Worm (Caenorhabditis elegans) whole organism, L4 larva: ENCODE data around the gene srab-13.

Source experiments
- F26F4.8 ChIP-seq: fragments of 200-800 bp; sonication (Bioruptor generic); conservative IDR thresholded peaks from 2 replicates; pipeline ENCODE4 v1.3.6; 2022; ENCODE audit warnings: missing genetic modification characterization, missing compliant biosample characterization
- R02D3.7 ChIP-seq: fragments of 150-350 bp; sonication (generic microtip); optimal IDR thresholded peaks from 3 replicates; lab custom pipeline; 2014; ENCODE audit warnings: missing biosample characterization, missing genetic modification characterization
- Y48G9A.11 ChIP-seq: fragments of 200-800 bp; sonication (Bioruptor generic); IDR thresholded peaks from 2 replicates; pipeline ENCODE4 v1.3.6; 2022; ENCODE audit warnings: missing genetic modification reagents, missing genetic modification characterization, missing compliant biosample characterization
- ZK337.2 ChIP-seq: fragments of 200-800 bp; sonication (Bioruptor generic); IDR thresholded peaks from 2 replicates; pipeline ENCODE4 v1.3.6; 2022; ENCODE audit warnings: missing genetic modification reagents, missing genetic modification characterization, missing compliant biosample characterization
- ZK546.5 ChIP-seq, 2 experiments: sonication (generic microtip); optimal IDR thresholded peaks; 2 replicates each; lab custom pipeline; 2017; ENCODE audit warnings: missing biosample characterization in 2 of 2, missing genetic modification characterization in 2 of 2
- ceh-20 ChIP-seq: fragments of 200-800 bp; sonication (Bioruptor generic); IDR thresholded peaks from 2 replicates; pipeline ENCODE4 v1.3.6; 2022; ENCODE audit warnings: missing genetic modification reagents, missing genetic modification characterization, missing compliant biosample characterization
- ceh-28 ChIP-seq: fragments of 150-350 bp; optimal IDR thresholded peaks from 2 replicates; lab custom pipeline; 2014; ENCODE audit warnings: missing biosample characterization, missing genetic modification reagents, missing genetic modification characterization
- ceh-62 ChIP-seq: sonication (generic microtip); optimal IDR thresholded peaks from 2 replicates; lab custom pipeline; 2017; ENCODE audit warnings: missing biosample characterization, missing genetic modification characterization
- ceh-82 ChIP-seq: sonication (generic microtip); optimal IDR thresholded peaks from 2 replicates; lab custom pipeline; 2017; ENCODE audit warnings: missing biosample characterization, missing genetic modification characterization
- ces-1 ChIP-seq: fragments of 150-350 bp; sonication (generic microtip); optimal IDR thresholded peaks from 4 replicates; lab custom pipeline; 2014; ENCODE audit warnings: missing biosample characterization, missing genetic modification reagents, missing genetic modification characterization
- daf-19 ChIP-seq: fragments of 200-800 bp; sonication (Bioruptor generic); conservative IDR thresholded peaks from 2 replicates; pipeline ENCODE4 v1.3.6; 2022; ENCODE audit warnings: missing genetic modification characterization, missing compliant biosample characterization
- dmd-6 ChIP-seq: fragments of 200-800 bp; sonication (Bioruptor generic); IDR thresholded peaks from 2 replicates; pipeline ENCODE4 v1.3.6; 2022; ENCODE audit warnings: missing genetic modification reagents, missing genetic modification characterization, missing compliant biosample characterization
- dmd-9 ChIP-seq: fragments of 200-800 bp; sonication (Bioruptor generic); IDR thresholded peaks from 2 replicates; pipeline ENCODE4 v1.3.6; 2022; ENCODE audit warnings: missing genetic modification reagents, missing genetic modification characterization, missing compliant biosample characterization
- egl-27 ChIP-seq: sonication (generic microtip); optimal IDR thresholded peaks from 3 replicates; lab custom pipeline; 2017; ENCODE audit warnings: missing biosample characterization, missing genetic modification reagents, missing genetic modification characterization
- fkh-10 ChIP-seq: fragments of 150-350 bp; optimal IDR thresholded peaks from 2 replicates; lab custom pipeline; 2014; ENCODE audit warnings: missing biosample characterization, missing genetic modification reagents, missing genetic modification characterization
- hif-1 ChIP-seq, 2 experiments: sonication (generic microtip); optimal IDR thresholded peaks; 2 replicates each; lab custom pipeline; 2016 to 2017; ENCODE audit warnings: missing compliant biosample characterization in 2 of 2, missing genetic modification characterization in 2 of 2, missing genetic modification reagents in 2 of 2, missing genotype in 2 of 2, mild to moderate bottlenecking in 1 of 2
- hlh-11 ChIP-seq: fragments of 200-800 bp; sonication (Bioruptor generic); optimal IDR thresholded peaks from 2 replicates; lab custom pipeline; 2018; ENCODE audit warnings: mild to moderate bottlenecking, missing genetic modification characterization, missing compliant biosample characterization
- hlh-30 ChIP-seq: sonication (generic microtip); optimal IDR thresholded peaks from 2 replicates; lab custom pipeline; 2017; ENCODE audit warnings: antibody characterized with exemption, mild to moderate bottlenecking, missing genetic modification characterization, missing compliant biosample characterization; ENCODE audit not compliant: insufficient read depth
- lim-7 ChIP-seq: fragments of 200-800 bp; sonication (Bioruptor generic); IDR thresholded peaks from 2 replicates; pipeline ENCODE4 v1.3.6; 2022; ENCODE audit warnings: missing genetic modification characterization, missing compliant biosample characterization
- lin-1 ChIP-seq: fragments of 200-800 bp; sonication (Bioruptor generic); IDR thresholded peaks from 2 replicates; pipeline ENCODE4 v1.3.6; 2022; ENCODE audit warnings: missing genetic modification reagents, missing genetic modification characterization, missing compliant biosample characterization
- lin-13 ChIP-seq: fragments of 150-350 bp; optimal IDR thresholded peaks from 2 replicates; lab custom pipeline; 2014; ENCODE audit warnings: missing biosample characterization, missing genetic modification reagents, missing genetic modification characterization
- lin-29 ChIP-seq: fragments of 200-800 bp; sonication (Bioruptor generic); IDR thresholded peaks from 2 replicates; pipeline ENCODE4 v1.3.6; 2022; ENCODE audit warnings: missing genetic modification reagents, missing genetic modification characterization, missing compliant biosample characterization
- lin-38 ChIP-seq: fragments of 200-800 bp; sonication (Bioruptor generic); IDR thresholded peaks from 2 replicates; pipeline ENCODE4 v1.3.6; 2022; ENCODE audit warnings: missing genetic modification reagents, missing genetic modification characterization, missing compliant biosample characterization
- lin-39 ChIP-seq: fragments of 150-350 bp; optimal IDR thresholded peaks from 2 replicates; lab custom pipeline; 2014; ENCODE audit warnings: missing biosample characterization, missing genetic modification reagents, missing genetic modification characterization
- lir-3 ChIP-seq: sonication (generic microtip); optimal IDR thresholded peaks from 2 replicates; lab custom pipeline; 2016; ENCODE audit warnings: mild to moderate bottlenecking, missing genetic modification characterization, missing compliant biosample characterization
- lsy-2 ChIP-seq, 2 experiments: fragments of 150-350 bp in 1 of 2; sonication (generic microtip) in 1 of 2; optimal IDR thresholded peaks; 2 replicates each; lab custom pipeline; 2014 to 2017; ENCODE audit warnings: missing biosample characterization in 2 of 2, missing genetic modification characterization in 2 of 2
- madf-5 ChIP-seq, 2 experiments: fragments of 200-800 bp; sonication (Bioruptor generic); IDR thresholded peaks; 2 replicates each; pipeline ENCODE4 v1.3.6; 2022; ENCODE audit warnings: missing compliant biosample characterization in 2 of 2, missing genetic modification characterization in 2 of 2
- mxl-3 ChIP-seq: fragments of 200-800 bp; sonication (Bioruptor generic); optimal IDR thresholded peaks from 2 replicates; lab custom pipeline; 2018; ENCODE audit warnings: mild to moderate bottlenecking, missing genetic modification characterization, missing compliant biosample characterization
- nhr-102 ChIP-seq: sonication (generic microtip); optimal IDR thresholded peaks from 2 replicates; lab custom pipeline; 2016; ENCODE audit warnings: mild to moderate bottlenecking, missing genetic modification characterization, moderate library complexity, missing compliant biosample characterization
- nhr-11 ChIP-seq: fragments of 150-350 bp; optimal IDR thresholded peaks from 2 replicates; lab custom pipeline; 2014; ENCODE audit warnings: missing biosample characterization, missing genetic modification characterization
- nhr-237 ChIP-seq: sonication (generic microtip); optimal IDR thresholded peaks from 2 replicates; lab custom pipeline; 2017; ENCODE audit warnings: missing biosample characterization, missing genetic modification characterization
- nhr-28 ChIP-seq: fragments of 150-350 bp; optimal IDR thresholded peaks from 2 replicates; lab custom pipeline; 2014; ENCODE audit warnings: missing biosample characterization, missing genetic modification characterization
- nhr-41 ChIP-seq: fragments of 200-800 bp; sonication (Bioruptor generic); IDR thresholded peaks from 2 replicates; pipeline ENCODE4 v1.3.6; 2022; ENCODE audit warnings: missing genetic modification reagents, missing genetic modification characterization, missing compliant biosample characterization
- nhr-42 ChIP-seq: fragments of 200-800 bp; sonication (Bioruptor generic); IDR thresholded peaks from 2 replicates; pipeline ENCODE4 v1.3.6; 2022; ENCODE audit warnings: missing genetic modification characterization, missing compliant biosample characterization
- nhr-48 ChIP-seq: sonication (generic microtip); optimal IDR thresholded peaks from 2 replicates; lab custom pipeline; 2016; ENCODE audit warnings: mild to moderate bottlenecking, missing genetic modification characterization, missing compliant biosample characterization
- nhr-6 ChIP-seq: fragments of 150-350 bp; optimal IDR thresholded peaks from 2 replicates; lab custom pipeline; 2014; ENCODE audit warnings: missing biosample characterization, missing genetic modification characterization
- nhr-76 ChIP-seq: fragments of 150-350 bp; optimal IDR thresholded peaks from 2 replicates; lab custom pipeline; 2014; ENCODE audit warnings: missing biosample characterization, missing genetic modification characterization
- pqm-1 ChIP-seq: sonication (generic microtip); optimal IDR thresholded peaks from 2 replicates; lab custom pipeline; 2017; ENCODE audit warnings: missing biosample characterization, missing genetic modification characterization
- rbr-2 ChIP-seq: sonication (generic microtip); optimal IDR thresholded peaks from 2 replicates; lab custom pipeline; 2016; ENCODE audit warnings: missing genotype, missing genetic modification characterization, missing compliant biosample characterization
- skn-1 ChIP-seq: fragments of 150-350 bp; optimal IDR thresholded peaks from 2 replicates; lab custom pipeline; 2014; ENCODE audit warnings: missing biosample characterization, missing genetic modification characterization
- snpc-1.2 ChIP-seq: fragments of 200-800 bp; sonication (Bioruptor generic); IDR thresholded peaks from 2 replicates; pipeline ENCODE4 v1.3.6; 2022; ENCODE audit warnings: missing genetic modification reagents, missing genetic modification characterization, missing compliant biosample characterization
- spr-1 ChIP-seq: sonication (generic microtip); optimal IDR thresholded peaks from 2 replicates; lab custom pipeline; 2016; ENCODE audit warnings: mild to moderate bottlenecking, missing genetic modification characterization, missing compliant biosample characterization
- spr-3 ChIP-seq: fragments of 200-800 bp; sonication (Bioruptor generic); optimal IDR thresholded peaks from 2 replicates; lab custom pipeline; 2018; ENCODE audit warnings: mild to moderate bottlenecking, missing genetic modification characterization, missing compliant biosample characterization
- tag-97 ChIP-seq: fragments of 200-800 bp; sonication (Bioruptor generic); IDR thresholded peaks from 2 replicates; pipeline ENCODE4 v1.3.6; 2022; ENCODE audit warnings: missing genetic modification characterization, missing compliant biosample characterization
- tra-1 ChIP-seq: fragments of 200-800 bp; sonication (Bioruptor generic); IDR thresholded peaks from 2 replicates; pipeline ENCODE4 v1.3.6; 2022; ENCODE audit warnings: missing genetic modification reagents, missing genetic modification characterization, missing compliant biosample characterization
- unc-130 ChIP-seq: sonication (generic microtip); optimal IDR thresholded peaks from 2 replicates; lab custom pipeline; 2016; ENCODE audit warnings: missing genetic modification reagents, missing genetic modification characterization, missing compliant biosample characterization
- unc-39 ChIP-seq: sonication (generic microtip); optimal IDR thresholded peaks from 2 replicates; lab custom pipeline; 2017; ENCODE audit warnings: missing biosample characterization, missing genetic modification characterization
- vab-7 ChIP-seq: fragments of 200-800 bp; sonication (Bioruptor generic); IDR thresholded peaks from 2 replicates; pipeline ENCODE4 v1.3.6; 2022; ENCODE audit warnings: missing genetic modification reagents, missing genetic modification characterization, missing compliant biosample characterization
- zag-1 ChIP-seq: fragments of 150-350 bp; optimal IDR thresholded peaks from 2 replicates; lab custom pipeline; 2014; ENCODE audit warnings: missing biosample characterization, missing genetic modification characterization
- zfp-3 ChIP-seq: fragments of 200-800 bp; sonication (Bioruptor generic); conservative IDR thresholded peaks from 2 replicates; pipeline ENCODE4 v1.3.6; 2022; ENCODE audit warnings: missing genetic modification reagents, missing genetic modification characterization, missing compliant biosample characterization
- zip-11 ChIP-seq: fragments of 200-800 bp; sonication (Bioruptor generic); IDR thresholded peaks from 2 replicates; pipeline ENCODE4 v1.3.6; 2022; ENCODE audit warnings: missing genetic modification characterization, missing compliant biosample characterization
- zip-2 ChIP-seq: fragments of 150-350 bp; optimal IDR thresholded peaks from 2 replicates; lab custom pipeline; 2014; ENCODE audit warnings: missing biosample characterization, missing genetic modification characterization
- ztf-11 ChIP-seq: fragments of 150-350 bp; optimal IDR thresholded peaks from 2 replicates; lab custom pipeline; 2014; ENCODE audit warnings: missing biosample characterization, missing genetic modification characterization

srab-13 gene

DNA sequence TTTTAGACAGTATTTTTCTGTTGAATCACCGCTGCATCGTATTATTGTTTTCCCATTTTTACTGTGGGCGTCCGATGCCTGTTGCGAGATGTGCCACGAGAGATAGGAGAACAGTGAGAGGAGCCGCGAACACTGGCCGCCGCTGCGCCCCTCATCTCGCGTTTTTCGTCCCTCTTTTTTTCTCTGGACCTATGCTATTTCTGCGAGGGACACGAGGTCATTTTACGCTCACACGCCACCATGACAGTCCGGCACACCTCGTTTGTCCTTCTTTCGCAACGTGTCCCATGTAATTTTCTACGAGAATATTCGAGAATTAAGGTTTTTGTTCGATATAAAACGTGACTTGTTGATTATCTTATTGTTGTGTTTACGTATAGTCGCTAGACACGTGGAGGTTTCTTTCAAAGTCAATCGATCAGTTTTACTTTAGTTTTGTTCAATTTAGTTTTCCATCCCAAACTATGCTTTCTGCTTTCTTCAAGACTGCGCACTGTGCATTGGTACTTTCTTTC, 40.4 kb upstream of the srab-13 start, which contains the start of gene lbp-9 (continued):
- no peak for TF ChIP-seq fkh-10 (GFP tag; lab: Kevin White, UChicago)
- no peak for TF ChIP-seq Y48G9A.11 (GFP tag; lab: Robert Waterston, UW)
- TF ChIP-seq vab-7 (GFP tag; lab: Robert Waterston, UW) = no peak
- no peak for TF ChIP-seq zip-11 (GFP tag; lab: Robert Waterston, UW)
- TF ChIP-seq dmd-6 (GFP tag; lab: Robert Waterston, UW) = no peak; the same call in 1 of the 2 replicates
- no peak for TF ChIP-seq ceh-28 (tag; lab: Kevin White, UChicago)
- no peak for TF ChIP-seq nhr-102 (tag; lab: Kevin White, UChicago)
- TF ChIP-seq F26F4.8 = no peak
- peak in 1 of 2 experiments; percentile 47 for TF ChIP-seq lsy-2 (tag; optimal IDR thresholded peaks at IDR 0.05; lab: Kevin White, UChicago)
- no peak for TF ChIP-seq lir-3 (tag; lab: Kevin White, UChicago)
- no peak for TF ChIP-seq ZK337.2 (GFP tag; lab: Robert Waterston, UW)
- no peak for TF ChIP-seq unc-130
- TF ChIP-seq lin-29 = no peak
- no peak for TF ChIP-seq lin-1 (GFP tag; lab: Robert Waterston, UW)
- no peak for TF ChIP-seq zfp-3 (GFP tag; lab: Robert Waterston, UW)
- TF ChIP-seq rbr-2 (tag; lab: Kevin White, UChicago) = peak; percentile 28
- TF ChIP-seq pqm-1 (tag; lab: Kevin White, UChicago) = no peak
- no peak for TF ChIP-seq spr-3
- no peak for TF ChIP-seq ceh-62 (tag; lab: Kevin White, UChicago)
- no peak for TF ChIP-seq egl-27
- peak in 1 of 2 experiments; percentile 1 for TF ChIP-seq hif-1 (tag; optimal IDR thresholded peaks at IDR 0.05; lab: Kevin White, UChicago)
- peak; percentile 8; the same call in 1 of the 2 replicates for TF ChIP-seq lin-38 (GFP tag; lab: Robert Waterston, UW)
- peak; percentile 96 for TF ChIP-seq hlh-30
- no peak for TF ChIP-seq spr-1 (tag; lab: Kevin White, UChicago)
- TF ChIP-seq ceh-20 = no peak
- TF ChIP-seq lim-7 = peak; percentile 66; the same call in 1 of the 2 replicates
- TF ChIP-seq madf-5 (GFP tag; IDR thresholded peaks at IDR 0.05; lab: Robert Waterston, UW) = no peak
- no peak for TF ChIP-seq zip-2 (tag; lab: Kevin White, UChicago)
- TF ChIP-seq tag-97 = no peak
- TF ChIP-seq snpc-1.2 (GFP tag; lab: Robert Waterston, UW) = peak; percentile 43; the same call in 1 of the 2 replicates
- TF ChIP-seq nhr-76 (tag; lab: Kevin White, UChicago) = no peak
- no peak for TF ChIP-seq ZK546.5 (tag; optimal IDR thresholded peaks at IDR 0.05; lab: Kevin White, UChicago)
- no peak for TF ChIP-seq nhr-41 (GFP tag; lab: Robert Waterston, UW)
- peak; percentile 92 for TF ChIP-seq mxl-3 (GFP tag; lab: Kevin White, UChicago)
- no peak for TF ChIP-seq lin-39
- no peak for TF ChIP-seq dmd-9 (GFP tag; lab: Robert Waterston, UW)
- no peak for TF ChIP-seq nhr-237 (tag; lab: Kevin White, UChicago)
- TF ChIP-seq nhr-48 (tag; lab: Kevin White, UChicago) = no peak
- TF ChIP-seq nhr-28 (tag; lab: Kevin White, UChicago) = peak; percentile 53
- peak; percentile 73 for TF ChIP-seq hlh-11 (tag; lab: Kevin White, UChicago)
- TF ChIP-seq daf-19 (GFP tag; lab: Robert Waterston, UW) = no peak
- TF ChIP-seq tra-1 = no peak
- no peak for TF ChIP-seq nhr-42
- no peak for TF ChIP-seq nhr-6
- TF ChIP-seq lin-13 (GFP tag; lab: Kevin White, UChicago) = peak; percentile 12
- TF ChIP-seq zag-1 = no peak
- TF ChIP-seq nhr-11 (tag; lab: Kevin White, UChicago) = no peak
- no peak for TF ChIP-seq unc-39 (tag; lab: Kevin White, UChicago)
- TF ChIP-seq ztf-11 (tag; lab: Kevin White, UChicago) = no peak
- no peak for TF ChIP-seq skn-1 (tag; lab: Kevin White, UChicago)
- TF ChIP-seq ceh-82 = no peak
- no peak for TF ChIP-seq R02D3.7
- TF ChIP-seq ces-1 (GFP tag; lab: Kevin White, UChicago) = no peak
